Fruit fly (Drosophila melanogaster) whole organism, wandering third instar larva: ENCODE results near the gene CG13044.

Experiments
- Abd-B ChIP-seq: fragments of >200 bp; optimal IDR thresholded peaks from 2 replicates; lab custom pipeline; 2017; ENCODE audit warnings: missing biosample characterization, missing genetic modification characterization
- CrebA ChIP-seq: fragments of 200-800 bp; sonication (Bioruptor generic); optimal IDR thresholded peaks from 2 replicates; lab custom pipeline; 2016; ENCODE audit warnings: missing biosample characterization, mild to moderate bottlenecking, missing genetic modification characterization, borderline replicate concordance
- GATAd ChIP-seq: sonication (Bioruptor generic); optimal IDR thresholded peaks from 2 replicates; lab custom pipeline; 2016; ENCODE audit warnings: missing biosample characterization, missing genetic modification characterization
- Myc ChIP-seq: fragments of >200 bp; optimal IDR thresholded peaks from 2 replicates; lab custom pipeline; 2017
- N ChIP-seq: fragments of >200 bp; optimal IDR thresholded peaks from 2 replicates; lab custom pipeline; 2018; ENCODE audit warnings: missing biosample characterization, missing external identifiers, missing genetic modification characterization
- OdsH ChIP-seq: fragments of 200-800 bp; sonication (Bioruptor generic); optimal IDR thresholded peaks from 2 replicates; lab custom pipeline; 2016; ENCODE audit warnings: missing biosample characterization, mild to moderate bottlenecking, missing genetic modification characterization
- Sp1 ChIP-seq: fragments of 200-800 bp; sonication (Bioruptor generic); optimal IDR thresholded peaks from 3 replicates; lab custom pipeline; 2019; ENCODE audit warnings: missing biosample characterization, mild to moderate bottlenecking, missing genetic modification characterization, moderate library complexity
- Vsx2 ChIP-seq: fragments of 200-300, 225-300 bp; sonication (Bioruptor generic); optimal IDR thresholded peaks from 2 replicates; lab custom pipeline; 2018; ENCODE audit warnings: missing biosample characterization, missing genetic modification characterization; ENCODE audit not compliant: partially characterized antibody
- foxo ChIP-seq, 2 experiments: fragments of 200-800 bp; sonication (Bioruptor generic); optimal IDR thresholded peaks; 2 replicates in 1 of 2; 3 replicates in 1 of 2; lab custom pipeline; 2016 to 2017; ENCODE audit warnings: missing biosample characterization in 2 of 2, missing genetic modification characterization in 2 of 2
- jim ChIP-seq: fragments of 175-275, 200-325 bp; sonication (Bioruptor generic); optimal IDR thresholded peaks from 2 replicates; lab custom pipeline; 2016; ENCODE audit warnings: missing biosample characterization, mild to moderate bottlenecking, missing genetic modification characterization
- psq ChIP-seq: fragments of 200-800 bp; sonication (Bioruptor generic); optimal IDR thresholded peaks from 3 replicates; lab custom pipeline; 2017; ENCODE audit warnings: missing biosample characterization, mild to moderate bottlenecking, missing genetic modification characterization, moderate library complexity
- sage ChIP-seq: fragments of 200-800 bp; sonication (Bioruptor generic); optimal IDR thresholded peaks from 2 replicates; lab custom pipeline; 2016; ENCODE audit warnings: missing biosample characterization, mild to moderate bottlenecking, missing genetic modification characterization
- usp ChIP-seq: fragments of >200 bp; optimal IDR thresholded peaks from 2 replicates; lab custom pipeline; 2017; ENCODE audit warnings: missing biosample characterization, missing genetic modification characterization
- woc ChIP-seq: sonication (Bioruptor generic); optimal IDR thresholded peaks from 2 replicates; lab custom pipeline; 2016; ENCODE audit warnings: missing biosample characterization, mild to moderate bottlenecking, missing genetic modification characterization

- TF ChIP-seq usp (GFP tag; lab: Kevin White, UChicago) (no peak), CrebA (GFP tag; lab: Kevin White, UChicago) (no peak), Sp1 (GFP tag; lab: Kevin White, UChicago) (no peak), Abd-B (GFP tag; lab: Kevin White, UChicago) (no peak), foxo (GFP tag; optimal IDR thresholded peaks at IDR 0.05; lab: Kevin White, UChicago) (no peak), jim (GFP tag; lab: Kevin White, UChicago) (no peak), Myc (lab: Kevin White, UChicago) (no peak), sage (GFP tag; lab: Kevin White, UChicago) (no peak), GATAd (no peak), psq (GFP tag; lab: Kevin White, UChicago) (no peak), OdsH (no peak), N (no peak), woc (GFP tag; lab: Kevin White, UChicago) (no peak), Vsx2 (GFP tag; lab: Kevin White, UChicago) (no peak)
Measured at dm6 chr3L:16305820-16306650, 3.1 kb upstream of the CG13044 start, which contains the start of the genes CG13043 and CG13063.
